Fruit fly (Drosophila melanogaster) whole organism, embryonic: ENCODE data around the gene CG17221.
A peak's percentile ranks its signal among the peaks of the same experiment; 100 is the strongest.

Experiments
- BEAF-32 ChIP-seq: fragments of 200-800 bp; sonication (Bioruptor generic); optimal IDR thresholded peaks from 3 replicates; lab custom pipeline; 2017; ENCODE audit warnings: missing biosample characterization, missing genetic modification characterization, mild to moderate bottlenecking, moderate library complexity, missing genetic modification reagents
- Bdp1 ChIP-seq: fragments of 200-800 bp; sonication (Bioruptor generic); optimal IDR thresholded peaks from 3 replicates; lab custom pipeline; 2016; ENCODE audit warnings: missing biosample characterization, missing genetic modification characterization
- Blimp-1 ChIP-seq: fragments of 200-800 bp; sonication (Bioruptor generic); optimal IDR thresholded peaks from 3 replicates; lab custom pipeline; 2018; ENCODE audit warnings: missing biosample characterization, missing genetic modification characterization, mild to moderate bottlenecking, moderate library complexity, missing genetic modification reagents
- CG11560 ChIP-seq: fragments of 200-800 bp; sonication (Bioruptor generic); IDR thresholded peaks from 3 replicates; pipeline ENCODE4 v1.3.6; 2022; ENCODE audit warnings: missing biosample characterization, missing genetic modification characterization
- CG12744 ChIP-seq: fragments of 200-800 bp; sonication (Bioruptor generic); optimal IDR thresholded peaks from 2 replicates; lab custom pipeline; 2016; ENCODE audit warnings: missing biosample characterization, missing genetic modification characterization
- CG12942 ChIP-seq: fragments of 200-800 bp; sonication (Bioruptor generic); optimal IDR thresholded peaks from 3 replicates; lab custom pipeline; 2016; ENCODE audit warnings: missing biosample characterization, missing genetic modification characterization
- CG14050 ChIP-seq: fragments of 200-800 bp; sonication (Bioruptor generic); IDR thresholded peaks from 3 replicates; pipeline ENCODE4 v1.3.6; 2022; ENCODE audit warnings: missing biosample characterization, missing genetic modification characterization
- CG14667 ChIP-seq: fragments of 200-800 bp; sonication (Bioruptor generic); IDR thresholded peaks from 2 replicates; pipeline ENCODE4 v1.3.6; 2022; ENCODE audit warnings: missing biosample characterization, missing genetic modification characterization
- CG17359 ChIP-seq: fragments of 200-800 bp; sonication (Bioruptor generic); optimal IDR thresholded peaks from 3 replicates; lab custom pipeline; 2018; ENCODE audit warnings: missing biosample characterization, mild to moderate bottlenecking, missing genetic modification characterization, moderate library complexity
- CG1832 ChIP-seq: fragments of 200-800 bp; sonication (Bioruptor generic); optimal IDR thresholded peaks from 2 replicates; lab custom pipeline; 2017; ENCODE audit warnings: missing biosample characterization, mild to moderate bottlenecking, missing genetic modification characterization, inconsistent platforms
- CG18764 ChIP-seq: fragments of 200-800 bp; sonication (Bioruptor generic); optimal IDR thresholded peaks from 3 replicates; lab custom pipeline; 2016; ENCODE audit warnings: missing biosample characterization, missing genetic modification characterization
- CG30431 ChIP-seq: fragments of 200-800 bp; sonication (Bioruptor generic); optimal IDR thresholded peaks from 2 replicates; lab custom pipeline; 2017; ENCODE audit warnings: missing biosample characterization, missing genetic modification characterization
- CG32532 ChIP-seq: fragments of 200-800 bp; sonication (Bioruptor generic); IDR thresholded peaks from 2 replicates; pipeline ENCODE4 v1.3.6; 2022; ENCODE audit warnings: missing biosample characterization, missing genetic modification characterization
- CG33213 ChIP-seq: fragments of 200-800 bp; sonication (Bioruptor generic); optimal IDR thresholded peaks from 3 replicates; lab custom pipeline; 2016; ENCODE audit warnings: missing biosample characterization, missing genetic modification characterization
- CG34224 ChIP-seq: fragments of 200-800 bp; sonication (Bioruptor generic); IDR thresholded peaks from 3 replicates; pipeline ENCODE4 v1.3.6; 2022; ENCODE audit warnings: missing biosample characterization, missing genetic modification characterization; ENCODE audit not compliant: partially characterized antibody
- CG4854 ChIP-seq: fragments of 200-800 bp; sonication (Bioruptor generic); optimal IDR thresholded peaks from 2 replicates; lab custom pipeline; 2016; ENCODE audit warnings: missing biosample characterization, missing genetic modification characterization, inconsistent platforms
- CG5180 ChIP-seq: fragments of 200-800 bp; sonication (Bioruptor generic); optimal IDR thresholded peaks from 3 replicates; lab custom pipeline; 2017; ENCODE audit warnings: missing biosample characterization, missing genetic modification characterization, mild to moderate bottlenecking, moderate library complexity, missing genetic modification reagents
- CG6272 ChIP-seq: fragments of 200-800 bp; sonication (Bioruptor generic); IDR thresholded peaks from 2 replicates; pipeline ENCODE4 v1.3.6; 2022; ENCODE audit warnings: missing biosample characterization, missing genetic modification characterization
- CG7745 ChIP-seq: fragments of 200-800 bp; sonication (Bioruptor generic); optimal IDR thresholded peaks from 2 replicates; lab custom pipeline; 2018; ENCODE audit warnings: missing biosample characterization, mild to moderate bottlenecking, missing genetic modification characterization, moderate library complexity
- CG7963 ChIP-seq: fragments of 200-800 bp; sonication (Bioruptor generic); IDR thresholded peaks from 3 replicates; pipeline ENCODE4 v1.3.6; 2022; ENCODE audit warnings: missing biosample characterization, missing genetic modification characterization; ENCODE audit not compliant: partially characterized antibody
- CG8924 ChIP-seq: fragments of 200-800 bp; optimal IDR thresholded peaks from 3 replicates; lab custom pipeline; 2019; ENCODE audit warnings: missing biosample characterization, mild to moderate bottlenecking, missing genetic modification characterization, moderate library complexity
- D19A ChIP-seq: fragments of 200-800 bp; optimal IDR thresholded peaks from 3 replicates; lab custom pipeline; 2019; ENCODE audit warnings: missing biosample characterization, mild to moderate bottlenecking, missing genetic modification characterization, moderate library complexity
- D19B ChIP-seq: fragments of 200-800 bp; sonication (Bioruptor generic); optimal IDR thresholded peaks from 2 replicates; lab custom pipeline; 2017; ENCODE audit warnings: missing biosample characterization, mild to moderate bottlenecking, missing genetic modification characterization
- Deaf1 ChIP-seq: fragments of 200-800 bp; optimal IDR thresholded peaks from 3 replicates; lab custom pipeline; 2019; ENCODE audit warnings: missing biosample characterization, mild to moderate bottlenecking, missing genetic modification characterization, moderate library complexity
- Dfd ChIP-seq, 2 experiments: fragments of >200 bp; optimal IDR thresholded peaks; 2 replicates each; lab custom pipeline; 2017; ENCODE audit warnings: missing biosample characterization in 2 of 2, missing genetic modification characterization in 2 of 2
- E2f2 ChIP-seq: fragments of 200-800 bp; sonication (Bioruptor generic); IDR thresholded peaks from 2 replicates; pipeline ENCODE4 v1.3.6; 2022; ENCODE audit warnings: missing biosample characterization, missing genetic modification characterization
- HLH3B ChIP-seq: fragments of 200-800 bp; sonication (Bioruptor generic); IDR thresholded peaks from 2 replicates; pipeline ENCODE4 v1.3.6; 2022; ENCODE audit warnings: missing biosample characterization, missing genetic modification characterization
- HLH4C ChIP-seq: fragments of 200-800 bp; sonication (Bioruptor generic); IDR thresholded peaks from 3 replicates; pipeline ENCODE4 v1.3.6; 2022; ENCODE audit warnings: missing biosample characterization, missing genetic modification characterization; ENCODE audit not compliant: partially characterized antibody
- Hey ChIP-seq: fragments of 200-800 bp; sonication (Bioruptor generic); optimal IDR thresholded peaks from 3 replicates; lab custom pipeline; 2018; ENCODE audit warnings: missing biosample characterization, mild to moderate bottlenecking, missing genetic modification characterization
- NC2β ChIP-seq: fragments of 200-800 bp; sonication (Bioruptor generic); optimal IDR thresholded peaks from 2 replicates; lab custom pipeline; 2016; ENCODE audit warnings: missing biosample characterization, missing genetic modification characterization
- Nf-YB ChIP-seq: fragments of 200-800 bp; sonication (Bioruptor generic); optimal IDR thresholded peaks from 3 replicates; lab custom pipeline; 2019; ENCODE audit warnings: missing biosample characterization, mild to moderate bottlenecking, missing genetic modification characterization, moderate library complexity
- Rfx ChIP-seq: fragments of 200-800 bp; sonication (Bioruptor generic); IDR thresholded peaks from 2 replicates; pipeline ENCODE4 v1.3.6; 2022; ENCODE audit warnings: missing biosample characterization, missing genetic modification characterization
- Tbp ChIP-seq: fragments of >200 bp; optimal IDR thresholded peaks from 2 replicates; lab custom pipeline; 2018; ENCODE audit warnings: missing biosample characterization, missing genetic modification characterization
- amos ChIP-seq: fragments of 200-800 bp; sonication (Bioruptor generic); IDR thresholded peaks from 2 replicates; pipeline ENCODE4 v1.3.6; 2022; ENCODE audit warnings: missing biosample characterization, missing genetic modification characterization; ENCODE audit not compliant: partially characterized antibody
- disco-r ChIP-seq: fragments of 200-800 bp; sonication (Bioruptor generic); optimal IDR thresholded peaks from 2 replicates; lab custom pipeline; 2016; ENCODE audit warnings: missing biosample characterization, missing genetic modification characterization
- gcm2 ChIP-seq: fragments of 200-800 bp; sonication (Bioruptor generic); optimal IDR thresholded peaks from 2 replicates; lab custom pipeline; 2016; ENCODE audit warnings: missing biosample characterization, missing genetic modification characterization
- gro ChIP-seq: fragments of 200-800 bp; sonication (Bioruptor generic); optimal IDR thresholded peaks from 2 replicates; lab custom pipeline; 2016; ENCODE audit warnings: missing biosample characterization, missing genetic modification characterization
- gsb ChIP-seq: fragments of 200-800 bp; sonication (Bioruptor generic); IDR thresholded peaks from 2 replicates; pipeline ENCODE4 v1.3.6; 2022; ENCODE audit warnings: missing biosample characterization, missing genetic modification characterization
- h ChIP-seq: fragments of >200 bp; optimal IDR thresholded peaks from 2 replicates; lab custom pipeline; 2017
- hbn ChIP-seq: fragments of 200-800 bp; sonication (Bioruptor generic); IDR thresholded peaks from 2 replicates; pipeline ENCODE4 v1.3.6; 2022; ENCODE audit warnings: missing biosample characterization, missing genetic modification characterization; ENCODE audit not compliant: partially characterized antibody
- kni ChIP-seq: fragments of 200-800 bp; sonication (Bioruptor generic); optimal IDR thresholded peaks from 3 replicates; lab custom pipeline; 2017; ENCODE audit warnings: mild to moderate bottlenecking, missing biosample characterization, missing genetic modification reagents, missing genetic modification characterization
- mld ChIP-seq: fragments of 200-800 bp; sonication (Bioruptor generic); IDR thresholded peaks from 3 replicates; pipeline ENCODE4 v1.3.6; 2022; ENCODE audit warnings: missing biosample characterization, missing genetic modification characterization; ENCODE audit not compliant: partially characterized antibody
- pb ChIP-seq: fragments of 200-800 bp; sonication (Bioruptor generic); optimal IDR thresholded peaks from 3 replicates; lab custom pipeline; 2016; ENCODE audit warnings: missing biosample characterization, missing genetic modification characterization
- peb ChIP-seq: fragments of 200-800 bp; sonication (Bioruptor generic); IDR thresholded peaks from 2 replicates; pipeline ENCODE4 v1.3.6; 2022; ENCODE audit warnings: missing biosample characterization, missing genetic modification characterization
- pros ChIP-seq: fragments of 200-800 bp; sonication (Bioruptor generic); optimal IDR thresholded peaks from 3 replicates; lab custom pipeline; 2019; ENCODE audit warnings: missing biosample characterization, mild to moderate bottlenecking, missing genetic modification characterization, moderate library complexity
- repo ChIP-seq: fragments of 200-800 bp; sonication (Bioruptor generic); optimal IDR thresholded peaks from 2 replicates; lab custom pipeline; 2016; ENCODE audit warnings: missing biosample characterization, missing genetic modification characterization
- sima ChIP-seq: fragments of 200-800 bp; sonication (Bioruptor generic); optimal IDR thresholded peaks from 2 replicates; lab custom pipeline; 2016; ENCODE audit warnings: missing biosample characterization, missing genetic modification characterization
- so ChIP-seq: fragments of 200-800 bp; sonication (Bioruptor generic); IDR thresholded peaks from 3 replicates; pipeline ENCODE4 v1.3.6; 2022; ENCODE audit warnings: missing biosample characterization, missing genetic modification characterization
- tap ChIP-seq: fragments of 200-800 bp; optimal IDR thresholded peaks from 3 replicates; lab custom pipeline; 2019; ENCODE audit warnings: missing biosample characterization, mild to moderate bottlenecking, missing genetic modification characterization, moderate library complexity
- tna ChIP-seq: fragments of 200-800 bp; sonication (Bioruptor generic); IDR thresholded peaks from 2 replicates; pipeline ENCODE4 v1.3.6; 2022; ENCODE audit warnings: missing biosample characterization, missing genetic modification characterization; ENCODE audit not compliant: partially characterized antibody
- toy ChIP-seq: fragments of 200-800 bp; sonication (Bioruptor generic); IDR thresholded peaks from 2 replicates; pipeline ENCODE4 v1.3.6; 2022; ENCODE audit warnings: missing biosample characterization, missing genetic modification characterization

The CG17221 gene

DNA sequence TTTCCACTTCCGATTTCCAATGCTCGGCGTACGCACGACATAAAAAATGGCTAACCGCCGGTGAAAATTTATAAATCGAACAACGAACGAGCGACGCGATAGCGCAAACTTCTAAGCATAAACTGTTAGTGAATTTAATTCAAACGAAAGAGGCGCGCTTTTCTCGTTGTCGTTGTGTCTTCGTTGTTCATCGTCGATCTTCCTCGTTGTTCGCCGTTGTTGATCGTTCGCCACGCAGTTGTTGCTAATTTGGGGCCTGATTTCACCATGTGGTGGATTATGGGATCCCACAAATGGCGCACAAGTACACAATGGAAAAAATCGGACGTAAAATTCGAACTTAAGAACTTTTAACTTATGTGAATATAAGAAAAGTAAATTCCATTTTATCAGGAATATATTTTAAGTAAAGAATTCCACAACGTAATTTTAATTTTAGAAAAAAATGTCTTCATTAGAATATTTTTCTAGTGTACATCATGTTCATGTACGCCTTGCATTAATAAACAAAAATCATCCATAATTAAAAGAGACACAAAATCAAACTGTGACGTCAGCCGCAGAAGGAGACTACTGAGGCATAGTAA lies 46.6 kb downstream of the CG17221 start (continued):
- TF ChIP-seq D19B (GFP tag; lab: Kevin White, UChicago) = peak; percentile 35
- TF ChIP-seq CG8924 (tag; lab: Kevin White, UChicago) = peak; percentile 79
- TF ChIP-seq Blimp-1 = peak; percentile 71
- TF ChIP-seq gsb (GFP tag; lab: Robert Waterston, UW) = peak; percentile 63
- TF ChIP-seq CG14667 (GFP tag; lab: Robert Waterston, UW) = peak; percentile 66
- TF ChIP-seq CG1832 = no peak
- TF ChIP-seq CG12942 = peak; percentile 49
- TF ChIP-seq repo = no peak
- no peak for TF ChIP-seq CG30431
- no peak for TF ChIP-seq amos (GFP tag; lab: Robert Waterston, UW)
- TF ChIP-seq CG12744 = peak; percentile 2
- peak; percentile 79 for TF ChIP-seq CG17359 (tag; lab: Kevin White, UChicago)
- TF ChIP-seq HLH3B (GFP tag; lab: Robert Waterston, UW) = peak; percentile 83
- peak; percentile 11 for TF ChIP-seq CG33213 (GFP tag; lab: Kevin White, UChicago)
- TF ChIP-seq pros (GFP tag; lab: Kevin White, UChicago) = no peak
- no peak for TF ChIP-seq BEAF-32 (GFP tag; lab: Kevin White, UChicago)
- TF ChIP-seq toy (GFP tag; lab: Robert Waterston, UW) = no peak
- no peak for TF ChIP-seq gcm2 (GFP tag; lab: Kevin White, UChicago)
- no peak for TF ChIP-seq mld
- TF ChIP-seq NC2β (GFP tag; lab: Kevin White, UChicago) = no peak
- TF ChIP-seq D19A (tag; lab: Kevin White, UChicago) = peak; percentile 56
- peak; percentile 94 for TF ChIP-seq Deaf1 (tag; lab: Kevin White, UChicago)
- TF ChIP-seq CG34224 (GFP tag; lab: Robert Waterston, UW) = no peak
- TF ChIP-seq CG7745 (tag; lab: Kevin White, UChicago) = no peak
- no peak for TF ChIP-seq Tbp (GFP tag; lab: Kevin White, UChicago)
- TF ChIP-seq Dfd (GFP tag; optimal IDR thresholded peaks at IDR 0.05; lab: Kevin White, UChicago) = no peak
- peak; percentile 40 for TF ChIP-seq CG5180 (GFP tag; lab: Kevin White, UChicago)
- no peak for TF ChIP-seq CG11560 (tag; lab: Robert Waterston, UW)
- peak; percentile 84 for TF ChIP-seq Rfx
- TF ChIP-seq gro (GFP tag; lab: Kevin White, UChicago) = peak; percentile 66
- TF ChIP-seq pb = peak; percentile 2
- TF ChIP-seq so (GFP tag; lab: Robert Waterston, UW) = peak; percentile 65; the same call in 2 of the 3 replicates
- TF ChIP-seq Nf-YB (GFP tag; lab: Kevin White, UChicago) = peak; percentile 30
- TF ChIP-seq CG14050 (GFP tag; lab: Robert Waterston, UW) = peak; percentile 52; the same call in 2 of the 3 replicates
- 0 out of 2 replicates have a peak, but pooled peaks have one; percentile 31 for TF ChIP-seq CG6272 (GFP tag; lab: Robert Waterston, UW)
- TF ChIP-seq h (lab: Kevin White, UChicago) = no peak
- TF ChIP-seq disco-r (GFP tag; lab: Kevin White, UChicago) = no peak
- peak; percentile 66 for TF ChIP-seq tap
- TF ChIP-seq tna (GFP tag; lab: Robert Waterston, UW) = no peak
- no peak for TF ChIP-seq HLH4C
- no peak for TF ChIP-seq kni (GFP tag; lab: Kevin White, UChicago)
- TF ChIP-seq Hey (tag; lab: Kevin White, UChicago) = no peak
- no peak for TF ChIP-seq CG7963 (GFP tag; lab: Robert Waterston, UW)
- TF ChIP-seq E2f2 (GFP tag; lab: Robert Waterston, UW) = peak; percentile 67
- TF ChIP-seq CG4854 (GFP tag; lab: Kevin White, UChicago) = peak; percentile 44
- TF ChIP-seq Bdp1 (GFP tag; lab: Kevin White, UChicago) = no peak
- TF ChIP-seq CG32532 = peak; percentile 83
- TF ChIP-seq peb (GFP tag; lab: Robert Waterston, UW) = no peak
- TF ChIP-seq hbn = no peak
- TF ChIP-seq sima (GFP tag; lab: Kevin White, UChicago) = no peak
- TF ChIP-seq CG18764 (GFP tag; lab: Kevin White, UChicago) = peak; percentile 10
